Fruit fly (Drosophila melanogaster): Measurements from ENCODE around the gene CG42534.

Gene CG42534

DNA sequence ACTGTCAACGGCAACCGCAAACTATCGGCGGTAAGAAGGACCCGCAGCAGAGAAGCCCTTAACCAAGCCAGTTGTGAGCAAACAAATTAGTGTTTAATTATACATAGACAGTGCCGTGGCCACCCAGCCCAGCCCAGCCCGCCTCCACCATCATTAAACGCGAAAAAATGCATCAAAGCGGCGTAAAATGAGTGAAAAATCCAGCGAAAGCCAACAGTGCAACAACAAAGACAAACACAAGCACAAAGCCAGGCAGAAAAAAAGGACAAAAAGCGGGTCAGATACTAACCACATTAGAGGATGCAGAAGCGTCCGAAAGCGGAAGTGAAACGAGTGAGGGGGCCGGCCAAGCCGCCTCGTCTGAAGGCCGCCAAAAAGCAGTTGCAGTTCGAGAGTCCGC, at the start of gene CG42534:
CG42534 (plus strand) TSS at position 301 of the 400 bp plus-strand sequence.
- TF ChIP-seq lz (GFP tag; optimal IDR thresholded peaks at IDR 0.05) = no peak
- no peak for TF ChIP-seq CG8632 (GFP tag; optimal IDR thresholded peaks at IDR 0.05)
- TF ChIP-seq CG7368 (GFP tag; optimal IDR thresholded peaks at IDR 0.05) = no peak
- no peak for TF ChIP-seq CG6276 (GFP tag; optimal IDR thresholded peaks at IDR 0.05)
- TF ChIP-seq CG32006 (GFP tag; optimal IDR thresholded peaks at IDR 0.05) = no peak

DNA sequence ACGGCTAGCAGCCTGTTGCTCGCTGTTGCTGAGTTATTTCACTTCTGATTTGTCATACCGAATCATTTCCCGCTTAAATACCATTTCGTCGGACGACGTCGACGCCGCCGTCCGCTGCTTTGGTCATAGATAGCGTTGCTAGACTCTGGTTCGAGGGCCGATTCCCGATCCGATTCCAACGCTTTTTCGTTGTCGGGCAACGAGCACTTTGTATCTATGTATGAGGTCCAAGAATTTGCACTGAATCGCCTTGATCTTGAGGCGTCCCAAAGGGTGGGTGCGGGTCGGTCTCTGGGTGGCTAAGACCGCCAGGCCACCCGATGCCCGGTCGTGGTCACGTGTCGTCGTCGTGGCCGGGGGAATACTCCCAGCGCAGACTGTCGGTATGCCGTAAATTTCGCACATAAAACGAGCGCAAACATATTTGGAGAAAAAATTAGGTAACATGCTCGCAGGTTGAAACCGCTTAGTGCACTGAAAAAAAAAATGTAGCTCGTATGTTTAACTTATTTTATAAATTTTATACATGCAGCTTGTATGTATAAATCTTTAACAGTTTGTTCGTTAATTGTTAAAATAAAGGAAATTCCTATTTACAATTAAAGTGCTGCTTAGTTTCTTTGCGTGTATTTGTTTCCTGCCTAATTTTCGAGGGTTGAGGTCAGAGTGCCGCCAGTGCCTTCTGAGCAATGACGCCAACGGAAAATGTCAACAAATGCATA, 48.1 kb upstream of the CG42534 start, which contains the start of gene CG3348:
CG3348 (minus strand) TSS at position 51 of the 722 bp plus-strand sequence.
- TF ChIP-seq lz (GFP tag; optimal IDR thresholded peaks at IDR 0.05) (peak; percentile 34), Lpt (GFP tag; optimal IDR thresholded peaks at IDR 0.05) (no peak), fkh (GFP tag; optimal IDR thresholded peaks at IDR 0.05) (peak; percentile 56), fd59A (GFP tag; optimal IDR thresholded peaks at IDR 0.05) (no peak), CG6163 (GFP tag; IDR thresholded peaks at IDR 0.05) (no peak), acj6 (GFP tag; optimal IDR thresholded peaks at IDR 0.05) (peak; percentile 29), spab (GFP tag; optimal IDR thresholded peaks at IDR 0.05) (no peak), CG10631 (GFP tag; optimal IDR thresholded peaks at IDR 0.05) (peak; percentile 2), CG11762 (GFP tag; optimal IDR thresholded peaks at IDR 0.05; ENCODE audit: insufficient read depth) (no peak), net (GFP tag; optimal IDR thresholded peaks at IDR 0.05) (no peak), CG6854 (GFP tag; optimal IDR thresholded peaks at IDR 0.05) (no peak), CG8632 (GFP tag; optimal IDR thresholded peaks at IDR 0.05) (no peak), Eip78C (GFP tag) (no peak), CG10669 (GFP tag; optimal IDR thresholded peaks at IDR 0.05) (peak; percentile 10), Hr4 (GFP tag; optimal IDR thresholded peaks at IDR 0.05) (peak; percentile 6), esn (GFP tag; optimal IDR thresholded peaks at IDR 0.05) (peak; percentile 56), CG31627 (GFP tag; optimal IDR thresholded peaks at IDR 0.05) (peak; percentile 48), OdsH (GFP tag; optimal IDR thresholded peaks at IDR 0.05) (peak; percentile 1), Eip93F (GFP tag; optimal IDR thresholded peaks at IDR 0.05) (no peak), Smox (GFP tag; optimal IDR thresholded peaks at IDR 0.05) (peak; percentile 30), salr (GFP tag; optimal IDR thresholded peaks at IDR 0.05) (no peak), dac (GFP tag; optimal IDR thresholded peaks at IDR 0.05) (no peak), Ets96B (tag; optimal IDR thresholded peaks at IDR 0.05) (no peak), achi (GFP tag; optimal IDR thresholded peaks at IDR 0.05) (peak; percentile 9), Eip75B (GFP tag; optimal IDR thresholded peaks at IDR 0.05) (no peak), Sox15 (GFP tag; optimal IDR thresholded peaks at IDR 0.05) (no peak), CG6276 (GFP tag; optimal IDR thresholded peaks at IDR 0.05) (no peak), CG8319 (GFP tag; optimal IDR thresholded peaks at IDR 0.05) (no peak), CG4318 (GFP tag; optimal IDR thresholded peaks at IDR 0.05) (no peak), fd85E (GFP tag; optimal IDR thresholded peaks at IDR 0.05) (no peak), CG6792 (GFP tag; optimal IDR thresholded peaks at IDR 0.05) (peak; percentile 11), CG3032 (tag; optimal IDR thresholded peaks at IDR 0.05) (no peak), CG7368 (GFP tag; optimal IDR thresholded peaks at IDR 0.05) (no peak), CG9139 (GFP tag; optimal IDR thresholded peaks at IDR 0.05) (no peak), Blimp-1 (GFP tag; optimal IDR thresholded peaks at IDR 0.05) (no peak), CG1621 (tag; optimal IDR thresholded peaks at IDR 0.05) (no peak), CG15336 (GFP tag; IDR thresholded peaks at IDR 0.05) (no peak), pdm3 (GFP tag; optimal IDR thresholded peaks at IDR 0.05) (peak; percentile 1), ss (GFP tag; optimal IDR thresholded peaks at IDR 0.05) (no peak), CG8119 (GFP tag; IDR thresholded peaks at IDR 0.05) (no peak), Sox14 (GFP tag; optimal IDR thresholded peaks at IDR 0.05) (peak; percentile 11), cyc (GFP tag; optimal IDR thresholded peaks at IDR 0.05) (peak; percentile 35), CG11902 (GFP tag; optimal IDR thresholded peaks at IDR 0.05) (no peak), eg (GFP tag; IDR thresholded peaks at IDR 0.05) (peak; percentile 48; the same call in 1 of the 3 replicates), Hr38 (GFP tag; optimal IDR thresholded peaks at IDR 0.05) (no peak), CG16779 (tag; optimal IDR thresholded peaks at IDR 0.05) (no peak), Hr39 (GFP tag; optimal IDR thresholded peaks at IDR 0.05) (peak; percentile 58), CG32006 (GFP tag; optimal IDR thresholded peaks at IDR 0.05) (peak; percentile 13)
